Worm (Caenorhabditis elegans) whole organism, L4 larva: Measurements from ENCODE around the gene acl-6.

ENCODE experiments used
- F26F4.8 ChIP-seq: fragments of 200-800 bp; sonication (Bioruptor generic); conservative IDR thresholded peaks from 2 replicates; pipeline ENCODE4 v1.3.6; 2022; ENCODE audit warnings: missing genetic modification characterization, missing compliant biosample characterization
- F37D6.2 ChIP-seq: sonication (generic microtip); optimal IDR thresholded peaks from 2 replicates; lab custom pipeline; 2016; ENCODE audit warnings: mild to moderate bottlenecking, missing genetic modification characterization, missing compliant biosample characterization
- F49E8.2 ChIP-seq: sonication (generic microtip); optimal IDR thresholded peaks from 2 replicates; lab custom pipeline; 2016; ENCODE audit warnings: missing compliant biosample characterization, mild to moderate bottlenecking, missing genetic modification characterization, borderline replicate concordance
- T20F7.1 ChIP-seq: fragments of 200-800 bp; sonication (Bioruptor generic); optimal IDR thresholded peaks from 2 replicates; lab custom pipeline; 2018; ENCODE audit warnings: mild to moderate bottlenecking, missing genetic modification characterization, missing compliant biosample characterization
- Y48G9A.11 ChIP-seq: fragments of 200-800 bp; sonication (Bioruptor generic); IDR thresholded peaks from 2 replicates; pipeline ENCODE4 v1.3.6; 2022; ENCODE audit warnings: missing genetic modification reagents, missing genetic modification characterization, missing compliant biosample characterization
- aha-1 ChIP-seq: fragments of 150-350 bp; peaks from one replicate; lab custom pipeline; 2014; ENCODE audit warnings: missing biosample characterization, missing genetic modification characterization
- aly-2 ChIP-seq: sonication (generic microtip); optimal IDR thresholded peaks from 2 replicates; lab custom pipeline; 2018; ENCODE audit warnings: missing biosample characterization, missing genetic modification characterization
- arid-1 ChIP-seq: fragments of 200-800 bp; sonication (Bioruptor generic); conservative IDR thresholded peaks from 2 replicates; pipeline ENCODE4 v1.3.6; 2022; ENCODE audit warnings: missing genetic modification reagents, missing genetic modification characterization, missing compliant biosample characterization
- ceh-44 ChIP-seq: fragments of 200-800 bp; sonication (Bioruptor generic); IDR thresholded peaks from 2 replicates; pipeline ENCODE4 v1.3.6; 2022; ENCODE audit warnings: missing genetic modification reagents, missing genetic modification characterization, missing compliant biosample characterization
- ces-1 ChIP-seq: fragments of 150-350 bp; sonication (generic microtip); optimal IDR thresholded peaks from 4 replicates; lab custom pipeline; 2014; ENCODE audit warnings: missing biosample characterization, missing genetic modification reagents, missing genetic modification characterization
- cey-2 ChIP-seq: sonication (generic microtip); optimal IDR thresholded peaks from 3 replicates; lab custom pipeline; 2017; ENCODE audit warnings: missing genetic modification characterization, mild to moderate bottlenecking, missing compliant biosample characterization, antibody characterized with exemption, borderline replicate concordance; ENCODE audit not compliant: insufficient read depth
- daf-16 ChIP-seq, 3 experiments: sonication (generic microtip); optimal IDR thresholded peaks; 2 replicates each; lab custom pipeline; 2016 to 2017; ENCODE audit warnings: missing genetic modification characterization in 3 of 3, missing genetic modification reagents in 3 of 3, mild to moderate bottlenecking in 2 of 3, missing compliant biosample characterization in 2 of 3, missing biosample characterization in 1 of 3, moderate library complexity in 1 of 3
- daf-8 ChIP-seq: fragments of 200-800 bp; sonication (Bioruptor generic); IDR thresholded peaks from 2 replicates; pipeline ENCODE4 v1.3.6; 2022; ENCODE audit warnings: missing genetic modification characterization, missing compliant biosample characterization
- dmd-6 ChIP-seq: fragments of 200-800 bp; sonication (Bioruptor generic); IDR thresholded peaks from 2 replicates; pipeline ENCODE4 v1.3.6; 2022; ENCODE audit warnings: missing genetic modification reagents, missing genetic modification characterization, missing compliant biosample characterization
- dmd-8 ChIP-seq: fragments of 200-800 bp; sonication (Bioruptor generic); IDR thresholded peaks from 2 replicates; pipeline ENCODE4 v1.3.6; 2022; ENCODE audit warnings: missing genetic modification characterization, missing compliant biosample characterization
- dmd-9 ChIP-seq: fragments of 200-800 bp; sonication (Bioruptor generic); IDR thresholded peaks from 2 replicates; pipeline ENCODE4 v1.3.6; 2022; ENCODE audit warnings: missing genetic modification reagents, missing genetic modification characterization, missing compliant biosample characterization
- duxl-1 ChIP-seq: sonication (generic microtip); optimal IDR thresholded peaks from 2 replicates; lab custom pipeline; 2016; ENCODE audit warnings: mild to moderate bottlenecking, missing genetic modification characterization, moderate library complexity, missing compliant biosample characterization; ENCODE audit not compliant: poor library complexity
- dve-1 ChIP-seq: sonication (generic microtip); optimal IDR thresholded peaks from 2 replicates; lab custom pipeline; 2017; ENCODE audit warnings: antibody characterized with exemption, mild to moderate bottlenecking, missing genetic modification characterization, missing compliant biosample characterization; ENCODE audit not compliant: insufficient read depth
- egl-27 ChIP-seq: sonication (generic microtip); optimal IDR thresholded peaks from 3 replicates; lab custom pipeline; 2017; ENCODE audit warnings: missing biosample characterization, missing genetic modification reagents, missing genetic modification characterization
- fos-1 ChIP-seq: fragments of 150-350 bp; optimal IDR thresholded peaks from 2 replicates; lab custom pipeline; 2014; ENCODE audit warnings: missing biosample characterization, missing genetic modification characterization
- hlh-11 ChIP-seq: fragments of 200-800 bp; sonication (Bioruptor generic); optimal IDR thresholded peaks from 2 replicates; lab custom pipeline; 2018; ENCODE audit warnings: mild to moderate bottlenecking, missing genetic modification characterization, missing compliant biosample characterization
- hlh-30 ChIP-seq: sonication (generic microtip); optimal IDR thresholded peaks from 2 replicates; lab custom pipeline; 2017; ENCODE audit warnings: antibody characterized with exemption, mild to moderate bottlenecking, missing genetic modification characterization, missing compliant biosample characterization; ENCODE audit not compliant: insufficient read depth
- lim-7 ChIP-seq: fragments of 200-800 bp; sonication (Bioruptor generic); IDR thresholded peaks from 2 replicates; pipeline ENCODE4 v1.3.6; 2022; ENCODE audit warnings: missing genetic modification characterization, missing compliant biosample characterization
- lin-13 ChIP-seq: fragments of 150-350 bp; optimal IDR thresholded peaks from 2 replicates; lab custom pipeline; 2014; ENCODE audit warnings: missing biosample characterization, missing genetic modification reagents, missing genetic modification characterization
- lin-15B ChIP-seq: fragments of 150-350 bp; sonication (generic microtip); optimal IDR thresholded peaks from 3 replicates; lab custom pipeline; 2014; ENCODE audit warnings: missing biosample characterization, missing genetic modification characterization
- lin-29 ChIP-seq: fragments of 200-800 bp; sonication (Bioruptor generic); IDR thresholded peaks from 2 replicates; pipeline ENCODE4 v1.3.6; 2022; ENCODE audit warnings: missing genetic modification reagents, missing genetic modification characterization, missing compliant biosample characterization
- lin-38 ChIP-seq: fragments of 200-800 bp; sonication (Bioruptor generic); IDR thresholded peaks from 2 replicates; pipeline ENCODE4 v1.3.6; 2022; ENCODE audit warnings: missing genetic modification reagents, missing genetic modification characterization, missing compliant biosample characterization
- lin-39 ChIP-seq: fragments of 150-350 bp; optimal IDR thresholded peaks from 2 replicates; lab custom pipeline; 2014; ENCODE audit warnings: missing biosample characterization, missing genetic modification reagents, missing genetic modification characterization
- mdl-1 ChIP-seq, 2 experiments: fragments of 150-350 bp in 1 of 2; sonication (generic microtip) in 1 of 2; optimal IDR thresholded peaks; 2 replicates each; lab custom pipeline; 2014 to 2017; ENCODE audit warnings: missing biosample characterization in 2 of 2, missing genetic modification characterization in 2 of 2
- mdt-29 ChIP-seq: fragments of 200-800 bp; sonication (Bioruptor generic); IDR thresholded peaks from 2 replicates; pipeline ENCODE4 v1.3.6; 2022; ENCODE audit warnings: missing genetic modification reagents, missing genetic modification characterization, missing compliant biosample characterization
- nhr-11 ChIP-seq: fragments of 150-350 bp; optimal IDR thresholded peaks from 2 replicates; lab custom pipeline; 2014; ENCODE audit warnings: missing biosample characterization, missing genetic modification characterization
- nhr-28 ChIP-seq: fragments of 150-350 bp; optimal IDR thresholded peaks from 2 replicates; lab custom pipeline; 2014; ENCODE audit warnings: missing biosample characterization, missing genetic modification characterization
- nhr-48 ChIP-seq: sonication (generic microtip); optimal IDR thresholded peaks from 2 replicates; lab custom pipeline; 2016; ENCODE audit warnings: mild to moderate bottlenecking, missing genetic modification characterization, missing compliant biosample characterization
- nhr-77 ChIP-seq: fragments of 150-350 bp; optimal IDR thresholded peaks from 2 replicates; lab custom pipeline; 2014; ENCODE audit warnings: missing biosample characterization, missing genetic modification characterization
- php-3 ChIP-seq: fragments of 200-800 bp; sonication (Bioruptor generic); IDR thresholded peaks from 2 replicates; pipeline ENCODE4 v1.3.6; 2022; ENCODE audit warnings: missing genetic modification reagents, missing genetic modification characterization, missing compliant biosample characterization
- pqm-1 ChIP-seq: sonication (generic microtip); optimal IDR thresholded peaks from 2 replicates; lab custom pipeline; 2017; ENCODE audit warnings: missing biosample characterization, missing genetic modification characterization
- rbr-2 ChIP-seq: sonication (generic microtip); optimal IDR thresholded peaks from 2 replicates; lab custom pipeline; 2016; ENCODE audit warnings: missing genotype, missing genetic modification characterization, missing compliant biosample characterization
- saeg-2 ChIP-seq: fragments of 200-800 bp; sonication (Bioruptor generic); IDR thresholded peaks from 2 replicates; pipeline ENCODE4 v1.3.6; 2022; ENCODE audit warnings: missing genetic modification reagents, missing genetic modification characterization, missing compliant biosample characterization
- sdz-12 ChIP-seq: fragments of 200-800 bp; sonication (Bioruptor generic); optimal IDR thresholded peaks from 2 replicates; lab custom pipeline; 2018; ENCODE audit warnings: mild to moderate bottlenecking, missing genetic modification characterization, missing compliant biosample characterization
- skn-1 ChIP-seq: fragments of 150-350 bp; optimal IDR thresholded peaks from 2 replicates; lab custom pipeline; 2014; ENCODE audit warnings: missing biosample characterization, missing genetic modification characterization
- snpc-4 ChIP-seq: fragments of 150-350 bp; optimal IDR thresholded peaks from 2 replicates; lab custom pipeline; 2014; ENCODE audit warnings: missing biosample characterization, missing genetic modification characterization
- spr-1 ChIP-seq: sonication (generic microtip); optimal IDR thresholded peaks from 2 replicates; lab custom pipeline; 2016; ENCODE audit warnings: mild to moderate bottlenecking, missing genetic modification characterization, missing compliant biosample characterization
- spr-3 ChIP-seq: fragments of 200-800 bp; sonication (Bioruptor generic); optimal IDR thresholded peaks from 2 replicates; lab custom pipeline; 2018; ENCODE audit warnings: mild to moderate bottlenecking, missing genetic modification characterization, missing compliant biosample characterization
- vab-7 ChIP-seq: fragments of 200-800 bp; sonication (Bioruptor generic); IDR thresholded peaks from 2 replicates; pipeline ENCODE4 v1.3.6; 2022; ENCODE audit warnings: missing genetic modification reagents, missing genetic modification characterization, missing compliant biosample characterization
- zfp-2 ChIP-seq: sonication (generic microtip); optimal IDR thresholded peaks from 2 replicates; lab custom pipeline; 2016; ENCODE audit warnings: mild to moderate bottlenecking, missing genetic modification characterization, missing compliant biosample characterization
- zfp-3 ChIP-seq: fragments of 200-800 bp; sonication (Bioruptor generic); conservative IDR thresholded peaks from 2 replicates; pipeline ENCODE4 v1.3.6; 2022; ENCODE audit warnings: missing genetic modification reagents, missing genetic modification characterization, missing compliant biosample characterization
- zip-2 ChIP-seq: fragments of 150-350 bp; optimal IDR thresholded peaks from 2 replicates; lab custom pipeline; 2014; ENCODE audit warnings: missing biosample characterization, missing genetic modification characterization

Gene acl-6

ce11 chrV:5392993-5393628 is 40.1 kb upstream of the acl-6 start, which contains the start of gene C35A11.4:
Gene C35A11.4, minus strand, starts transcription at chrV:5393148.
- TF ChIP-seq skn-1 (tag; lab: Kevin White, UChicago) (no peak), spr-1 (tag; lab: Kevin White, UChicago) (no peak), vab-7 (GFP tag; lab: Robert Waterston, UW) (no peak), lin-38 (GFP tag; lab: Robert Waterston, UW) (no peak), nhr-77 (tag; lab: Kevin White, UChicago) (peak; percentile 73), dmd-6 (GFP tag; lab: Robert Waterston, UW) (peak; percentile 65), aly-2 (tag; lab: Kevin White, UChicago) (no peak), cey-2 (tag; lab: Kevin White, UChicago) (peak; percentile 21), lin-39 (tag; lab: Kevin White, UChicago) (no peak), lin-15B (no peak), snpc-4 (no peak), fos-1 (no peak), Y48G9A.11 (GFP tag; lab: Robert Waterston, UW) (no peak), F37D6.2 (tag; lab: Kevin White, UChicago) (no peak), sdz-12 (no peak), daf-16 (GFP tag; optimal IDR thresholded peaks at IDR 0.05; lab: Kevin White, UChicago) (no peak), daf-16 (tag; optimal IDR thresholded peaks at IDR 0.05; lab: Kevin White, UChicago) (peak; percentile 81), dmd-9 (GFP tag; lab: Robert Waterston, UW) (no peak), F49E8.2 (no peak), arid-1 (GFP tag; lab: Robert Waterston, UW) (no peak), nhr-11 (tag; lab: Kevin White, UChicago) (no peak), nhr-28 (peak; percentile 71), spr-3 (GFP tag; lab: Kevin White, UChicago) (no peak), duxl-1 (no peak), rbr-2 (no peak), saeg-2 (GFP tag; lab: Robert Waterston, UW) (no peak), mdl-1 (tag; optimal IDR thresholded peaks at IDR 0.05; lab: Kevin White, UChicago) (peak in 1 of 2 experiments; percentile 63), mdt-29 (GFP tag; lab: Robert Waterston, UW) (no peak), dve-1 (tag; lab: Kevin White, UChicago) (peak; percentile 86), daf-8 (GFP tag; lab: Robert Waterston, UW) (no peak), aha-1 (peak; percentile 75), hlh-11 (peak; percentile 76), ces-1 (GFP tag; lab: Kevin White, UChicago) (no peak), hlh-30 (tag; lab: Kevin White, UChicago) (peak; percentile 37), zip-2 (no peak), zfp-3 (GFP tag; lab: Robert Waterston, UW) (no peak), F26F4.8 (GFP tag; lab: Robert Waterston, UW) (no peak), T20F7.1 (no peak), pqm-1 (tag; lab: Kevin White, UChicago) (peak; percentile 62), egl-27 (no peak), ceh-44 (GFP tag; lab: Robert Waterston, UW) (no peak), dmd-8 (GFP tag; lab: Robert Waterston, UW) (no peak), nhr-48 (tag; lab: Kevin White, UChicago) (peak; percentile 31), lin-29 (no peak), zfp-2 (tag; lab: Kevin White, UChicago) (no peak), lin-13 (GFP tag; lab: Kevin White, UChicago) (no peak), lim-7 (GFP tag; lab: Robert Waterston, UW) (no peak), php-3 (peak; percentile 61; the same call in 1 of the 2 replicates)
